Worm (Caenorhabditis elegans): ENCODE results near the gene mdt-15.

DNA sequence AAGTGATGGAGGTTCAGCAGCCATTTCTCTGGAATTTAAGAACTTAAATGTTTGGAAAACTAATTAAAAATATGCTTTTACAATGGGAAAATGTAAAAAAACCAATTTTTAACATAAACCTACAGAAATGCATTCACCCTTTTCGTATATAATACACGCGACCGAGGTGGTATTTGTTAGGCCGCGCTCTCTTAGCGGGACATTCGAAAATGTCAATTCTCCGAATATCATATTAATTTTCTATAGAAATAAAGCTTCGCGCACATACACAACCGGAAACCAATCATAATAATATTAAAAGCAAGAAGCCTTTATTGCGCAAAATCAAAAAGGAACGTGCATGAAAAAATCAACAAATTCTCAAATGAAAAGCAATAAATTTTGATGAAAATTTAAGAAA, 19.7 kb upstream of the mdt-15 start, which contains the start of gene ddx-23:
- TF ChIP-seq pha-4 (tag; optimal IDR thresholded peaks at IDR 0.05), result no peak
- no peak for TF ChIP-seq nhr-2 (tag; optimal IDR thresholded peaks at IDR 0.05)
- TF ChIP-seq unc-62 (GFP tag; optimal IDR thresholded peaks at IDR 0.05), result no peak
